Worm (Caenorhabditis elegans) whole organism, early embryonic: ENCODE measurements around the gene C08F1.11.
"Not testable (repeated sequence)": the region's sequence is repeated elsewhere in the genome, so short reads cannot be mapped to it uniquely, and the experiment has no call there.

Experiments
- B0310.2 ChIP-seq: sonication (generic microtip); optimal IDR thresholded peaks from 2 replicates; lab custom pipeline; 2016; ENCODE audit warnings: mild to moderate bottlenecking, missing genetic modification characterization, missing compliant biosample characterization
- ama-1 ChIP-seq: fragments of 150-350 bp; optimal IDR thresholded peaks from 2 replicates; lab custom pipeline; 2014
- ets-7 ChIP-seq: sonication (generic microtip); optimal IDR thresholded peaks from 2 replicates; lab custom pipeline; 2016; ENCODE audit warnings: missing genotype, missing genetic modification characterization, missing compliant biosample characterization
- flt-1 ChIP-seq: fragments of 200-800 bp; sonication (Bioruptor generic); IDR thresholded peaks from 2 replicates; pipeline ENCODE4 v1.3.6; 2022; ENCODE audit warnings: missing genetic modification characterization, missing compliant biosample characterization
- hmbx-1 ChIP-seq: sonication (generic microtip); optimal IDR thresholded peaks from 2 replicates; lab custom pipeline; 2016; ENCODE audit warnings: mild to moderate bottlenecking, missing genetic modification characterization, missing compliant biosample characterization
- hmg-4 ChIP-seq: fragments of 200-800 bp; sonication (Bioruptor generic); optimal IDR thresholded peaks from 2 replicates; lab custom pipeline; 2018; ENCODE audit warnings: mild to moderate bottlenecking, missing genetic modification characterization, missing compliant biosample characterization
- hnd-1 ChIP-seq: sonication (generic microtip); optimal IDR thresholded peaks from 2 replicates; lab custom pipeline; 2016; ENCODE audit warnings: missing genetic modification characterization, missing compliant biosample characterization
- pes-1 ChIP-seq: fragments of 200-800 bp; sonication (Bioruptor generic); IDR thresholded peaks from 2 replicates; pipeline ENCODE4 v1.3.6; 2022; ENCODE audit warnings: missing genetic modification reagents, missing genetic modification characterization, missing compliant biosample characterization
- scrt-1 ChIP-seq: fragments of 200-800 bp; sonication (Bioruptor generic); IDR thresholded peaks from 2 replicates; pipeline ENCODE4 v1.3.6; 2022; ENCODE audit warnings: missing genetic modification characterization, missing compliant biosample characterization
- tbx-11 ChIP-seq: fragments of 200-800 bp; sonication (Bioruptor generic); IDR thresholded peaks from 2 replicates; pipeline ENCODE4 v1.3.6; 2022; ENCODE audit warnings: missing genetic modification characterization, missing compliant biosample characterization
- tbx-37 ChIP-seq: fragments of 200-800 bp; sonication (Bioruptor generic); conservative IDR thresholded peaks from 2 replicates; pipeline ENCODE4 v1.3.6; 2022; ENCODE audit warnings: missing genetic modification reagents, missing genetic modification characterization, missing compliant biosample characterization
- tra-4 ChIP-seq: sonication (generic microtip); optimal IDR thresholded peaks from 2 replicates; lab custom pipeline; 2017; ENCODE audit warnings: missing genetic modification characterization, missing compliant biosample characterization

DNA sequence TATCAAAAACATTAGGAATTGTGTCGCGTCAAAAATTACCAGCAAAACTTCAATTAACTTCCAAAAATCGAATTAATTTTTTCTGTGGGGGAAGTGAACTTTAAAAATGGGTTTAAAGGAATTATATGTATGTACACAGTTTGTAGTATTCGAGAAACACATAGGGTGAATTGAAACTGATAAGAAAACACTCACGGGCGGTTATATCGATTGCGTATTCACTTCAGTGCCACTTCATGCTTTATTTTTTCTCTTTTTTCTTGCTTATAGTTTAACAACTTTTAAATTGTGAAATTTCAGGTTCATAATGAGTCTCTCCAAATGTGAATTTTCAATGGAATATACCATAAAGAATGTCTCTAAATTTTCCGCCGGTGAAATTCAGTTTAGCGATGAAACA is 13.4 kb downstream of the C08F1.11 start, which contains the start of gene math-26:
- not testable (repeated sequence) for TF ChIP-seq tbx-11 (GFP tag; lab: Robert Waterston, UW); hnd-1 (tag; lab: Kevin White, UChicago); ets-7; hmbx-1 (tag; lab: Kevin White, UChicago); flt-1 (GFP tag; lab: Robert Waterston, UW); B0310.2 (tag; lab: Kevin White, UChicago); ama-1; tbx-37 (GFP tag; lab: Robert Waterston, UW); pes-1; hmg-4 (GFP tag; lab: Kevin White, UChicago); scrt-1 (GFP tag; lab: Robert Waterston, UW); tra-4 (tag; lab: Kevin White, UChicago)
